Worm (Caenorhabditis elegans) whole organism, young adult: ENCODE results near the gene F39H12.3.

Source experiments
- B0019.2 ChIP-seq: fragments of 200-800 bp; sonication (Bioruptor generic); conservative IDR thresholded peaks from 2 replicates; pipeline ENCODE4 v1.3.6; 2022; ENCODE audit warnings: missing genetic modification reagents, missing genetic modification characterization, missing compliant biosample characterization
- B0336.3 ChIP-seq: fragments of 200-800 bp; sonication (Bioruptor generic); IDR thresholded peaks from 2 replicates; pipeline ENCODE4 v1.3.6; 2022; ENCODE audit warnings: missing genetic modification characterization, missing compliant biosample characterization
- C06A6.2 ChIP-seq: fragments of 200-800 bp; sonication (Bioruptor generic); conservative IDR thresholded peaks from 2 replicates; pipeline ENCODE4 v1.3.6; 2022; ENCODE audit warnings: missing genetic modification characterization, missing compliant biosample characterization
- F10E7.11 ChIP-seq: sonication (generic microtip); optimal IDR thresholded peaks from 2 replicates; lab custom pipeline; 2017; ENCODE audit warnings: mild to moderate bottlenecking, missing genetic modification characterization, moderate library complexity, missing compliant biosample characterization
- F52B5.7 ChIP-seq: sonication (generic microtip); optimal IDR thresholded peaks from 2 replicates; lab custom pipeline; 2016; ENCODE audit warnings: mild to moderate bottlenecking, missing genetic modification characterization, missing compliant biosample characterization
- F55B11.4 ChIP-seq: sonication (generic microtip); optimal IDR thresholded peaks from 2 replicates; lab custom pipeline; 2016; ENCODE audit warnings: missing compliant biosample characterization, missing genetic modification characterization, borderline replicate concordance; ENCODE audit not compliant: insufficient read depth
- F57C9.4 ChIP-seq: sonication (generic microtip); optimal IDR thresholded peaks from 2 replicates; lab custom pipeline; 2017; ENCODE audit warnings: mild to moderate bottlenecking, missing genetic modification characterization, missing compliant biosample characterization
- K12H6.12 ChIP-seq: fragments of 200-800 bp; sonication (Bioruptor generic); optimal IDR thresholded peaks from 2 replicates; lab custom pipeline; 2018; ENCODE audit warnings: mild to moderate bottlenecking, missing genetic modification characterization, missing compliant biosample characterization
- Y53F4B.3 ChIP-seq: fragments of 200-800 bp; sonication (Bioruptor generic); IDR thresholded peaks from 2 replicates; pipeline ENCODE4 v1.3.6; 2022; ENCODE audit warnings: missing genetic modification reagents, missing genetic modification characterization, missing compliant biosample characterization
- Y53G8AR.9 ChIP-seq: fragments of 200-800 bp; sonication (Bioruptor generic); conservative IDR thresholded peaks from 2 replicates; pipeline ENCODE4 v1.3.6; 2022; ENCODE audit warnings: missing genetic modification reagents, missing genetic modification characterization, missing compliant biosample characterization
- Y79H2A.3 ChIP-seq: fragments of 200-800 bp; sonication (Bioruptor generic); conservative IDR thresholded peaks from 2 replicates; pipeline ENCODE4 v1.3.6; 2022; ENCODE audit warnings: missing genetic modification reagents, missing genetic modification characterization, missing compliant biosample characterization
- ZK185.1 ChIP-seq: sonication (generic microtip); optimal IDR thresholded peaks from 2 replicates; lab custom pipeline; 2016; ENCODE audit warnings: mild to moderate bottlenecking, missing genetic modification characterization, missing compliant biosample characterization; ENCODE audit not compliant: poor library complexity, severe bottlenecking
- akir-1 ChIP-seq: fragments of 200-800 bp; sonication (Bioruptor generic); optimal IDR thresholded peaks from 2 replicates; lab custom pipeline; 2018; ENCODE audit warnings: mild to moderate bottlenecking, missing genetic modification characterization, moderate library complexity, missing compliant biosample characterization
- ama-1 ChIP-seq, 3 experiments: fragments of 150-350 bp in 1 of 3; sonication (generic microtip) in 2 of 3; optimal IDR thresholded peaks; 2 replicates each; lab custom pipeline; 2014 to 2018; ENCODE audit warnings: missing biosample characterization in 2 of 3, missing genetic modification characterization in 2 of 3, missing genetic modification reagents in 2 of 3
- aptf-2 ChIP-seq: fragments of 200-800 bp; sonication (Bioruptor generic); conservative IDR thresholded peaks from 2 replicates; pipeline ENCODE4 v1.3.6; 2022; ENCODE audit warnings: missing genetic modification reagents, missing genetic modification characterization, missing compliant biosample characterization
- aptf-3 ChIP-seq: fragments of 200-800 bp; sonication (Bioruptor generic); IDR thresholded peaks from 2 replicates; pipeline ENCODE4 v1.3.6; 2022; ENCODE audit warnings: missing genetic modification characterization, missing compliant biosample characterization
- attf-3 ChIP-seq: fragments of 200-800 bp; sonication (Bioruptor generic); conservative IDR thresholded peaks from 2 replicates; pipeline ENCODE4 v1.3.6; 2022; ENCODE audit warnings: missing genetic modification reagents, missing genetic modification characterization, missing compliant biosample characterization
- attf-6 ChIP-seq: fragments of 200-800 bp; sonication (Bioruptor generic); IDR thresholded peaks from 2 replicates; pipeline ENCODE4 v1.3.6; 2022; ENCODE audit warnings: missing genetic modification reagents, missing genetic modification characterization, missing compliant biosample characterization
- cebp-2 ChIP-seq: fragments of 200-800 bp; sonication (Bioruptor generic); IDR thresholded peaks from 2 replicates; pipeline ENCODE4 v1.3.6; 2022; ENCODE audit warnings: missing genetic modification characterization, missing compliant biosample characterization
- ceh-58 ChIP-seq: fragments of 200-800 bp; sonication (Bioruptor generic); IDR thresholded peaks from 2 replicates; pipeline ENCODE4 v1.3.6; 2022; ENCODE audit warnings: missing genetic modification characterization, missing compliant biosample characterization
- ceh-79 ChIP-seq: sonication (generic microtip); optimal IDR thresholded peaks from 2 replicates; lab custom pipeline; 2017; ENCODE audit warnings: mild to moderate bottlenecking, missing genetic modification characterization, missing compliant biosample characterization
- chd-7 ChIP-seq: sonication (generic microtip); optimal IDR thresholded peaks from 2 replicates; lab custom pipeline; 2016; ENCODE audit warnings: mild to moderate bottlenecking, missing genetic modification characterization, moderate library complexity, missing compliant biosample characterization
- die-1 ChIP-seq: sonication (generic microtip); optimal IDR thresholded peaks from 2 replicates; lab custom pipeline; 2016; ENCODE audit warnings: missing genotype, mild to moderate bottlenecking, missing genetic modification characterization, missing compliant biosample characterization
- dpff-1 ChIP-seq: sonication (generic microtip); optimal IDR thresholded peaks from 2 replicates; lab custom pipeline; 2017; ENCODE audit warnings: mild to moderate bottlenecking, missing genetic modification characterization, missing compliant biosample characterization
- efl-1 ChIP-seq: fragments of 150-350 bp; optimal IDR thresholded peaks from 2 replicates; lab custom pipeline; 2014; ENCODE audit warnings: missing biosample characterization, missing genetic modification reagents, missing genetic modification characterization
- egl-44 ChIP-seq: fragments of 200-800 bp; sonication (Bioruptor generic); IDR thresholded peaks from 2 replicates; pipeline ENCODE4 v1.3.6; 2022; ENCODE audit warnings: missing genetic modification reagents, missing genetic modification characterization, missing compliant biosample characterization
- ets-4 ChIP-seq: fragments of 200-800 bp; sonication (Bioruptor generic); optimal IDR thresholded peaks from 2 replicates; lab custom pipeline; 2018; ENCODE audit warnings: mild to moderate bottlenecking, missing genetic modification characterization, missing compliant biosample characterization
- gei-17 ChIP-seq: fragments of 200-800 bp; sonication (Bioruptor generic); optimal IDR thresholded peaks from 2 replicates; lab custom pipeline; 2018; ENCODE audit warnings: mild to moderate bottlenecking, missing genetic modification characterization, missing compliant biosample characterization
- hmg-20 ChIP-seq: fragments of 200-800 bp; sonication (Bioruptor generic); IDR thresholded peaks from 2 replicates; pipeline ENCODE4 v1.3.6; 2022; ENCODE audit warnings: missing genetic modification reagents, missing genetic modification characterization, missing compliant biosample characterization
- hsf-1 ChIP-seq: fragments of 200-800 bp; sonication (Bioruptor generic); IDR thresholded peaks from 2 replicates; pipeline ENCODE4 v1.3.6; 2022; ENCODE audit warnings: missing genetic modification reagents, missing genetic modification characterization, missing compliant biosample characterization
- let-607 ChIP-seq, 2 experiments: fragments of 200-800 bp in 1 of 2; sonication (Bioruptor generic) in 1 of 2; sonication (generic microtip) in 1 of 2; optimal IDR thresholded peaks; 2 replicates each; lab custom pipeline; 2016 to 2018; ENCODE audit warnings: mild to moderate bottlenecking in 2 of 2, missing compliant biosample characterization in 2 of 2, missing genetic modification characterization in 2 of 2, moderate library complexity in 2 of 2, missing genotype in 1 of 2
- lir-1 ChIP-seq: fragments of 200-800 bp; sonication (Bioruptor generic); conservative IDR thresholded peaks from 2 replicates; pipeline ENCODE4 v1.3.6; 2022; ENCODE audit warnings: missing genetic modification reagents, missing genetic modification characterization, missing compliant biosample characterization
- mxl-1 ChIP-seq: sonication (generic microtip); optimal IDR thresholded peaks from 2 replicates; lab custom pipeline; 2016; ENCODE audit warnings: missing genetic modification characterization, missing compliant biosample characterization
- nfya-2 ChIP-seq: fragments of 200-800 bp; sonication (Bioruptor generic); IDR thresholded peaks from 2 replicates; pipeline ENCODE4 v1.3.6; 2022; ENCODE audit warnings: missing genetic modification reagents, missing genetic modification characterization, missing compliant biosample characterization
- nhr-120 ChIP-seq: fragments of 200-800 bp; sonication (Bioruptor generic); IDR thresholded peaks from 2 replicates; pipeline ENCODE4 v1.3.6; 2022; ENCODE audit warnings: missing genetic modification characterization, missing compliant biosample characterization
- nhr-80 ChIP-seq: sonication (generic microtip); optimal IDR thresholded peaks from 2 replicates; lab custom pipeline; 2016; ENCODE audit warnings: missing genetic modification characterization, missing compliant biosample characterization
- sea-2 ChIP-seq: fragments of 200-800 bp; sonication (Bioruptor generic); IDR thresholded peaks from 2 replicates; pipeline ENCODE4 v1.3.6; 2022; ENCODE audit warnings: missing genetic modification characterization, missing compliant biosample characterization
- snpc-3.4 ChIP-seq: sonication (generic microtip); optimal IDR thresholded peaks from 2 replicates; lab custom pipeline; 2017; ENCODE audit warnings: missing genetic modification characterization, mild to moderate bottlenecking, missing compliant biosample characterization, antibody characterized with exemption, moderate library complexity, missing genotype, missing genetic modification reagents
- somi-1 ChIP-seq: fragments of 200-800 bp; sonication (Bioruptor generic); optimal IDR thresholded peaks from 2 replicates; lab custom pipeline; 2018; ENCODE audit warnings: mild to moderate bottlenecking, missing genetic modification characterization, missing compliant biosample characterization
- unc-62 ChIP-seq: fragments of 150-350 bp; optimal IDR thresholded peaks from 2 replicates; lab custom pipeline; 2014; ENCODE audit warnings: missing biosample characterization, missing genetic modification reagents, missing genetic modification characterization
- xnd-1 ChIP-seq: sonication (generic microtip); optimal IDR thresholded peaks from 2 replicates; lab custom pipeline; 2016; ENCODE audit warnings: missing genotype, missing genetic modification reagents, missing genetic modification characterization, missing compliant biosample characterization
- zfh-2 ChIP-seq: fragments of 200-800 bp; sonication (Bioruptor generic); conservative IDR thresholded peaks from 2 replicates; pipeline ENCODE4 v1.3.6; 2022; ENCODE audit warnings: missing genetic modification reagents, missing genetic modification characterization, missing compliant biosample characterization
- ztf-22 ChIP-seq: fragments of 200-800 bp; sonication (Bioruptor generic); optimal IDR thresholded peaks from 2 replicates; lab custom pipeline; 2018; ENCODE audit warnings: mild to moderate bottlenecking, missing genetic modification characterization, moderate library complexity, missing compliant biosample characterization

Gene F39H12.3

DNA sequence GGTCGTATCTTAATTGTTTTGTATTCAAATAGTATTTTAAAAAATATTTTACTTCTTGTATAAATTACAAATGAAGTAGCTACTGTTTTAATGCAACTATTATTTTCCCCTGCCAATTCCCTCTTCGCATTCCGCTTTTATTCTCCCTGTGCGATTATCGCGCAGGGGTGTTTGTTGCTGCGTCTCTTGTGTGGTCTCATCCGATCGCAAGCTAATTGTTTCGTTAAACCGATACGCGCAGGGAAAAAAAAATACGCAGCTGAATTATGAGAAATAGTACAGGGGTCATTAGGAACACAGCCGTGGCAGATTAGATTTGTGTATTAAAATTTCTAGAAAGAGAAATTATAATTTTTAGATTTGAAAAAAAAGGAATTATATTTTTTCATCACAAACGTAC is 34.8 kb downstream of the F39H12.3 start (continued):
- peak; percentile 98 for TF ChIP-seq ZK185.1 (tag; lab: Kevin White, UChicago)
- no peak for TF ChIP-seq B0019.2
- peak; percentile 81 for TF ChIP-seq akir-1 (GFP tag; lab: Kevin White, UChicago)
- no peak for TF ChIP-seq sea-2 (GFP tag; lab: Robert Waterston, UW)
- 0 out of 2 replicates have a peak, but pooled peaks have one; percentile 23 for TF ChIP-seq aptf-2 (GFP tag; lab: Robert Waterston, UW)
- 0 out of 2 replicates have a peak, but pooled peaks have one; percentile 36 for TF ChIP-seq nhr-120 (GFP tag; lab: Robert Waterston, UW)
- TF ChIP-seq F55B11.4 (tag; lab: Kevin White, UChicago) = no peak
- TF ChIP-seq unc-62 (GFP tag; lab: Kevin White, UChicago) = peak; percentile 76
- TF ChIP-seq ztf-22 = peak; percentile 93
- TF ChIP-seq nhr-80 (tag; lab: Kevin White, UChicago) = peak; percentile 97
- no peak for TF ChIP-seq mxl-1 (tag; lab: Kevin White, UChicago)
- TF ChIP-seq xnd-1 = no peak
- peak; percentile 88 for TF ChIP-seq F57C9.4 (tag; lab: Kevin White, UChicago)
- peak; percentile 89 for TF ChIP-seq lir-1 (GFP tag; lab: Robert Waterston, UW)
- peak; percentile 65 for TF ChIP-seq attf-3 (GFP tag; lab: Robert Waterston, UW)
- TF ChIP-seq die-1 = peak; percentile 59
- TF ChIP-seq ets-4 (GFP tag; lab: Kevin White, UChicago) = peak; percentile 78
- TF ChIP-seq gei-17 (GFP tag; lab: Kevin White, UChicago) = peak; percentile 96
- TF ChIP-seq attf-6 (GFP tag; lab: Robert Waterston, UW) = no peak
- peak; percentile 51 for TF ChIP-seq ceh-79
- TF ChIP-seq hmg-20 = peak; percentile 96
- TF ChIP-seq efl-1 = no peak
- peak; percentile 80 for TF ChIP-seq F52B5.7 (tag; lab: Kevin White, UChicago)
- peak; percentile 51; the same call in 1 of the 2 replicates for TF ChIP-seq hsf-1 (GFP tag; lab: Robert Waterston, UW)
- TF ChIP-seq somi-1 (GFP tag; lab: Kevin White, UChicago) = peak; percentile 95
- peak; percentile 83 to 95 for TF ChIP-seq let-607 (tag; optimal IDR thresholded peaks at IDR 0.05; lab: Kevin White, UChicago)
- TF ChIP-seq cebp-2 (GFP tag; lab: Robert Waterston, UW) = peak; percentile 99
- peak; percentile 40 for TF ChIP-seq snpc-3.4 (tag; lab: Kevin White, UChicago)
- no peak for TF ChIP-seq Y53F4B.3
- peak; percentile 95 for TF ChIP-seq K12H6.12 (tag; lab: Kevin White, UChicago)
- TF ChIP-seq ceh-58 (GFP tag; lab: Robert Waterston, UW) = 0 out of 2 replicates have a peak, but pooled peaks have one; percentile 72
- TF ChIP-seq B0336.3 = peak; percentile 99
- no peak for TF ChIP-seq nfya-2 (GFP tag; lab: Robert Waterston, UW)
- peak; percentile 93 for TF ChIP-seq chd-7 (tag; lab: Kevin White, UChicago)
- peak; percentile 90 for TF ChIP-seq egl-44 (GFP tag; lab: Robert Waterston, UW)
- no peak for TF ChIP-seq aptf-3
- TF ChIP-seq dpff-1 (tag; lab: Kevin White, UChicago) = peak; percentile 38
- TF ChIP-seq Y79H2A.3 (GFP tag; lab: Robert Waterston, UW) = no peak
- TF ChIP-seq ama-1 (optimal IDR thresholded peaks at IDR 0.05; lab: Kevin White, UChicago) = no peak
- TF ChIP-seq ama-1 (GFP tag; optimal IDR thresholded peaks at IDR 0.05; lab: Kevin White, UChicago) = peak in 1 of 2 experiments; percentile 46
- peak; percentile 90 for TF ChIP-seq F10E7.11 (tag; lab: Kevin White, UChicago)
- peak; percentile 95 for TF ChIP-seq C06A6.2 (GFP tag; lab: Robert Waterston, UW)
- peak; percentile 97 for TF ChIP-seq Y53G8AR.9 (GFP tag; lab: Robert Waterston, UW)
- no peak for TF ChIP-seq zfh-2 (GFP tag; lab: Robert Waterston, UW)
